Fruit fly (Drosophila melanogaster): ENCODE measurements around the gene CG14635.

Gene CG14635

DNA sequence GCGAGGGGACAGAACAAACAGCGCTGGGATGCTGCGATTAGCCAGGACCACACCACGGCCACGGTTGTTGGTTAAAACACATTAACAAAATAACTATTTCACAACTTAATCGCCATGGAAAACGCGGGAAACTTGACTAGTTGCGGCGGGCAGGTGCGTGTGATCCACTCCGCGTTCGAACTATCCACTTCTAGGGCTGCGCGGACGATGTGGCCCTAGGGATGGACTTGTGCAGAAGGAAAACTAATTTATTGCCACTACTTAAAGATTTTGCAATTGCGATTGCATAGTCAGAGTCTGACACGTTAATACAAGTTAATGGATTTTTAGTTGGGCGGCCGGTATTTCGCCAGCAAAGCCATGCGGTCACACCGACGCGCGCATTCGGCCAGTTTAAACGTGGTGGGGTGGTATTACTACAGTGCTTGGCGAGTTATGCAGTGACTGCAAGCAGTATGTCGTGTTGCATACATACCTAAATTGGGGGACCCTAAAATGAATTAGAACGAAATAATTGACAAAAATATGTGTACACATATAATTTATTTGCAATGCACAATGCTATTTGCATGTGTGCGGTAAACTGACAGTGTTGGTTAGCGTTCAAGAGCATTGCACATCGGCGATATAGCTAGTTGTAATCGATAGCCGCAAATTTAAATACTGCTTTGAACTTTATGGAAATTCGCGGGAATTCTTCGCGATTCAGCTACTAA, 43.3 kb upstream of the CG14635 start, which contains the start of gene Rbf (continued):
- no peak for TF ChIP-seq CG7556 (GFP tag; optimal IDR thresholded peaks at IDR 0.05)
- no peak for TF ChIP-seq Hmx (GFP tag; optimal IDR thresholded peaks at IDR 0.05)
- TF ChIP-seq CG30431 (GFP tag; optimal IDR thresholded peaks at IDR 0.05): no peak
- peak; percentile 23 for TF ChIP-seq p53 (GFP tag; optimal IDR thresholded peaks at IDR 0.05)
- no peak for TF ChIP-seq Deaf1 (tag; optimal IDR thresholded peaks at IDR 0.05)
- peak; percentile 43 for TF ChIP-seq stwl (tag; optimal IDR thresholded peaks at IDR 0.05)
- no peak for TF ChIP-seq kah (GFP tag; optimal IDR thresholded peaks at IDR 0.05)
- no peak for TF ChIP-seq sima (GFP tag; optimal IDR thresholded peaks at IDR 0.05)
- no peak for TF ChIP-seq cad (GFP tag; optimal IDR thresholded peaks at IDR 0.05)
- no peak for TF ChIP-seq caup (GFP tag; optimal IDR thresholded peaks at IDR 0.05; ENCODE audit: severe bottlenecking)
- TF ChIP-seq CG11696 (GFP tag; IDR thresholded peaks at IDR 0.05): no peak
- TF ChIP-seq crp (GFP tag; optimal IDR thresholded peaks at IDR 0.05): no peak
- TF ChIP-seq bigmax (GFP tag; optimal IDR thresholded peaks at IDR 0.05): no peak
- TF ChIP-seq CG17568 (GFP tag; optimal IDR thresholded peaks at IDR 0.05): no peak
- TF ChIP-seq mam (GFP tag; optimal IDR thresholded peaks at IDR 0.05): peak; percentile 26
- no peak for TF ChIP-seq Optix (GFP tag; IDR thresholded peaks at IDR 0.05)
- TF ChIP-seq twi (tag; optimal IDR thresholded peaks at IDR 0.05): no peak
- no peak for TF ChIP-seq CG8944 (GFP tag; optimal IDR thresholded peaks at IDR 0.05)
- TF ChIP-seq CG12071 (GFP tag; optimal IDR thresholded peaks at IDR 0.05): no peak
- TF ChIP-seq Drgx (GFP tag; IDR thresholded peaks at IDR 0.05): no peak
- TF ChIP-seq Doc3 (GFP tag; IDR thresholded peaks at IDR 0.05; ENCODE audit: partially characterized antibody): peak; percentile 43; the same call in 1 of the 3 replicates
- no peak for TF ChIP-seq ind (GFP tag; optimal IDR thresholded peaks at IDR 0.05)
- no peak for TF ChIP-seq gt (GFP tag; IDR thresholded peaks at IDR 0.05)
- TF ChIP-seq Gsc (GFP tag; IDR thresholded peaks at IDR 0.05): no peak
- no peak for TF ChIP-seq CG4820 (GFP tag; optimal IDR thresholded peaks at IDR 0.05)
- no peak for TF ChIP-seq pnt (GFP tag; optimal IDR thresholded peaks at IDR 0.05)
- no peak for TF ChIP-seq rib (GFP tag; IDR thresholded peaks at IDR 0.05)
- TF ChIP-seq exex (tag; optimal IDR thresholded peaks at IDR 0.05): no peak
- no peak for TF ChIP-seq eyg (GFP tag; optimal IDR thresholded peaks at IDR 0.05)
- no peak for TF ChIP-seq fd64A (GFP tag; optimal IDR thresholded peaks at IDR 0.05)
- no peak for TF ChIP-seq CG18262 (tag; optimal IDR thresholded peaks at IDR 0.05)
- no peak for TF ChIP-seq ssp (GFP tag; IDR thresholded peaks at IDR 0.05)
- TF ChIP-seq Hand (GFP tag; optimal IDR thresholded peaks at IDR 0.05): no peak
- no peak for TF ChIP-seq tap (tag; optimal IDR thresholded peaks at IDR 0.05)
- no peak for TF ChIP-seq CG31224 (GFP tag; IDR thresholded peaks at IDR 0.05)
- TF ChIP-seq her (GFP tag; optimal IDR thresholded peaks at IDR 0.05): no peak
- no peak for TF ChIP-seq chn (GFP tag; optimal IDR thresholded peaks at IDR 0.05)
- no peak for TF ChIP-seq CG7987 (GFP tag; optimal IDR thresholded peaks at IDR 0.05)
- TF ChIP-seq CG10959 (GFP tag; IDR thresholded peaks at IDR 0.05): no peak
- TF ChIP-seq CG16813 (GFP tag; IDR thresholded peaks at IDR 0.05; ENCODE audit: partially characterized antibody): peak; percentile 62
- TF ChIP-seq CG4360 (GFP tag; IDR thresholded peaks at IDR 0.05): no peak
- no peak for TF ChIP-seq dmrt99B (tag; optimal IDR thresholded peaks at IDR 0.05)
- TF ChIP-seq CG4707 (GFP tag; optimal IDR thresholded peaks at IDR 0.05): no peak
- TF ChIP-seq Bgb (GFP tag; IDR thresholded peaks at IDR 0.05; ENCODE audit: partially characterized antibody): peak; percentile 55
- TF ChIP-seq NfI (GFP tag; optimal IDR thresholded peaks at IDR 0.05): no peak
- TF ChIP-seq CG7271 (tag; optimal IDR thresholded peaks at IDR 0.05): no peak
- no peak for TF ChIP-seq CG17359 (tag; optimal IDR thresholded peaks at IDR 0.05)
- no peak for TF ChIP-seq CG15011 (GFP tag; optimal IDR thresholded peaks at IDR 0.05)
- no peak for TF ChIP-seq CG10147 (GFP tag; optimal IDR thresholded peaks at IDR 0.05)
- TF ChIP-seq bcd (GFP tag; optimal IDR thresholded peaks at IDR 0.05): no peak
